Worm (Caenorhabditis elegans) whole organism, late embryonic: ENCODE measurements around the gene srbc-58.

Experiments used
- C08G9.2 ChIP-seq: sonication (generic microtip); optimal IDR thresholded peaks from 2 replicates; lab custom pipeline; 2016; ENCODE audit warnings: mild to moderate bottlenecking, missing genetic modification characterization, moderate library complexity, missing compliant biosample characterization
- F13H6.1 ChIP-seq: sonication (generic microtip); optimal IDR thresholded peaks from 2 replicates; lab custom pipeline; 2016; ENCODE audit warnings: missing genetic modification characterization, missing compliant biosample characterization
- K02D7.2 ChIP-seq: sonication (generic microtip); optimal IDR thresholded peaks from 2 replicates; lab custom pipeline; 2017; ENCODE audit warnings: mild to moderate bottlenecking, missing genetic modification characterization, missing compliant biosample characterization
- T23F11.4 ChIP-seq: fragments of 200-800 bp; sonication (Bioruptor generic); optimal IDR thresholded peaks from 2 replicates; lab custom pipeline; 2018; ENCODE audit warnings: mild to moderate bottlenecking, missing genetic modification characterization, missing compliant biosample characterization
- ahr-1 ChIP-seq: sonication (generic microtip); optimal IDR thresholded peaks from 2 replicates; lab custom pipeline; 2016; ENCODE audit warnings: missing genetic modification characterization, missing compliant biosample characterization
- ama-1 ChIP-seq: fragments of 150-350 bp; optimal IDR thresholded peaks from 2 replicates; lab custom pipeline; 2014
- ceh-14 ChIP-seq: sonication (generic microtip); optimal IDR thresholded peaks from 2 replicates; lab custom pipeline; 2016; ENCODE audit warnings: missing genotype, missing genetic modification characterization, missing compliant biosample characterization
- ceh-19 ChIP-seq: fragments of 200-800 bp; sonication (Bioruptor generic); optimal IDR thresholded peaks from 2 replicates; lab custom pipeline; 2018; ENCODE audit warnings: mild to moderate bottlenecking, missing genetic modification characterization, missing compliant biosample characterization
- ceh-2 ChIP-seq: sonication (generic microtip); optimal IDR thresholded peaks from 2 replicates; lab custom pipeline; 2016; ENCODE audit warnings: missing genotype, missing genetic modification characterization, missing compliant biosample characterization
- ceh-24 ChIP-seq: sonication (generic microtip); optimal IDR thresholded peaks from 2 replicates; lab custom pipeline; 2016; ENCODE audit warnings: mild to moderate bottlenecking, missing genetic modification characterization, missing compliant biosample characterization
- ceh-34 ChIP-seq: sonication (generic microtip); optimal IDR thresholded peaks from 2 replicates; lab custom pipeline; 2016; ENCODE audit warnings: mild to moderate bottlenecking, missing genetic modification characterization, missing compliant biosample characterization
- ceh-45 ChIP-seq: fragments of 200-800 bp; sonication (Bioruptor generic); IDR thresholded peaks from 2 replicates; pipeline ENCODE4 v1.3.6; 2022; ENCODE audit warnings: missing genetic modification reagents, missing genetic modification characterization, missing compliant biosample characterization
- ceh-6 ChIP-seq: fragments of 200-800 bp; sonication (Bioruptor generic); optimal IDR thresholded peaks from 2 replicates; lab custom pipeline; 2018; ENCODE audit warnings: mild to moderate bottlenecking, missing genetic modification characterization, missing compliant biosample characterization
- elt-2 ChIP-seq: sonication (generic microtip); optimal IDR thresholded peaks from 2 replicates; lab custom pipeline; 2016; ENCODE audit warnings: missing genetic modification reagents, missing genetic modification characterization, missing compliant biosample characterization
- ets-4 ChIP-seq: sonication (generic microtip); optimal IDR thresholded peaks from 2 replicates; lab custom pipeline; 2016; ENCODE audit warnings: missing genetic modification characterization, missing compliant biosample characterization
- eyg-1 ChIP-seq: sonication (generic microtip); optimal IDR thresholded peaks from 2 replicates; lab custom pipeline; 2016; ENCODE audit warnings: missing genotype, missing genetic modification characterization, missing compliant biosample characterization
- fkh-6 ChIP-seq: sonication (generic microtip); optimal IDR thresholded peaks from 2 replicates; lab custom pipeline; 2016; ENCODE audit warnings: missing genetic modification characterization, missing compliant biosample characterization
- hlh-13 ChIP-seq: fragments of 200-800 bp; sonication (Bioruptor generic); optimal IDR thresholded peaks from 2 replicates; lab custom pipeline; 2018; ENCODE audit warnings: mild to moderate bottlenecking, missing genetic modification characterization, missing compliant biosample characterization
- hlh-8 ChIP-seq: sonication (generic microtip); optimal IDR thresholded peaks from 2 replicates; lab custom pipeline; 2016; ENCODE audit warnings: missing genotype, missing genetic modification characterization, missing compliant biosample characterization
- madf-2 ChIP-seq: sonication (generic microtip); optimal IDR thresholded peaks from 2 replicates; lab custom pipeline; 2017; ENCODE audit warnings: missing genetic modification characterization, missing compliant biosample characterization
- nfya-1 ChIP-seq: sonication (generic microtip); optimal IDR thresholded peaks from 2 replicates; lab custom pipeline; 2017; ENCODE audit warnings: missing genetic modification characterization, mild to moderate bottlenecking, missing compliant biosample characterization, antibody characterized with exemption, moderate library complexity
- nhr-11 ChIP-seq: fragments of 150-350 bp; optimal IDR thresholded peaks from 2 replicates; lab custom pipeline; 2014; ENCODE audit warnings: missing biosample characterization, missing genetic modification characterization
- nhr-232 ChIP-seq: sonication (generic microtip); optimal IDR thresholded peaks from 2 replicates; lab custom pipeline; 2016; ENCODE audit warnings: missing genetic modification characterization, missing compliant biosample characterization
- npax-4 ChIP-seq: sonication (generic microtip); optimal IDR thresholded peaks from 2 replicates; lab custom pipeline; 2016; ENCODE audit warnings: missing genetic modification characterization, missing compliant biosample characterization
- pag-3 ChIP-seq: sonication (generic microtip); optimal IDR thresholded peaks from 2 replicates; lab custom pipeline; 2016; ENCODE audit warnings: missing compliant biosample characterization, missing genetic modification characterization, borderline replicate concordance
- pat-9 ChIP-seq: fragments of 200-800 bp; sonication (Bioruptor generic); optimal IDR thresholded peaks from 2 replicates; lab custom pipeline; 2018; ENCODE audit warnings: mild to moderate bottlenecking, missing genetic modification characterization, moderate library complexity, missing compliant biosample characterization
- pha-4 ChIP-seq: fragments of 150-350 bp; optimal IDR thresholded peaks from 2 replicates; lab custom pipeline; 2018; ENCODE audit warnings: missing biosample characterization, missing genetic modification reagents, missing genetic modification characterization
- pqm-1 ChIP-seq: sonication (generic microtip); optimal IDR thresholded peaks from 2 replicates; lab custom pipeline; 2016; ENCODE audit warnings: missing genetic modification characterization, missing compliant biosample characterization
- sdc-2 ChIP-seq: sonication (generic microtip); optimal IDR thresholded peaks from 2 replicates; lab custom pipeline; 2016; ENCODE audit warnings: missing genotype, missing genetic modification characterization, missing compliant biosample characterization
- sox-2 ChIP-seq: fragments of 200-800 bp; sonication (Bioruptor generic); IDR thresholded peaks from 2 replicates; pipeline ENCODE4 v1.3.6; 2022; ENCODE audit warnings: missing genetic modification reagents, missing genetic modification characterization, missing compliant biosample characterization
- syd-9 ChIP-seq: sonication (generic microtip); optimal IDR thresholded peaks from 2 replicates; lab custom pipeline; 2016; ENCODE audit warnings: mild to moderate bottlenecking, missing genetic modification characterization, moderate library complexity, missing compliant biosample characterization
- tbx-2 ChIP-seq: sonication (generic microtip); optimal IDR thresholded peaks from 2 replicates; lab custom pipeline; 2016; ENCODE audit warnings: missing genetic modification characterization, missing compliant biosample characterization
- tbx-7 ChIP-seq: sonication (generic microtip); optimal IDR thresholded peaks from 2 replicates; lab custom pipeline; 2016; ENCODE audit warnings: missing genotype, missing genetic modification characterization, missing compliant biosample characterization
- ztf-16 ChIP-seq: sonication (generic microtip); optimal IDR thresholded peaks from 2 replicates; lab custom pipeline; 2017; ENCODE audit warnings: missing genetic modification characterization, missing compliant biosample characterization

Gene srbc-58

DNA sequence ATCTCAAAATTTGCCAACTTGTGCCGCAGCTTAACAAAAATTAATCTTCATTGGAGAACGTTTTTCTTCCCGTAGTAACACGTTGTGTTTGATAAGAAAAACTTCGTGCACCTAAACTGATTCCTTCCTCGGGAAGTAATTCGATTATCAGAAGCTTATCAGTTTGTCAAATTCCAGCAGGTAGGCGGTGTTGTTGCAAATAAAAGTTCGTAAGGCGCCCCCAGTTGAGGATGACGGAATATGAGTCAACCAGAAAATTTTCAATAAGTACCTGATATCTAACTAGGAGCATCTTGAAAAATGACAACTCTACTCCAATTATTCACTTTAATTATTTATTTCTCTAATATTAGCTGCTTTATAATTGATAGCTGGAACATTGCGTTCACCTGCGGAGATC, 33.0 kb upstream of the srbc-58 start, which contains the start of gene C05E4.7:
Gene C05E4.7, plus strand, starts transcription at position 301 of the 400 bp plus-strand sequence.
- no peak for TF ChIP-seq nfya-1 (tag; lab: Kevin White, UChicago)
- TF ChIP-seq tbx-2 (tag; lab: Kevin White, UChicago): no peak
- TF ChIP-seq pha-4 (tag; lab: Kevin White, UChicago): no peak
- TF ChIP-seq madf-2: no peak
- no peak for TF ChIP-seq pqm-1 (tag; lab: Kevin White, UChicago)
- no peak for TF ChIP-seq hlh-8 (tag; lab: Kevin White, UChicago)
- TF ChIP-seq sox-2 (GFP tag; lab: Robert Waterston, UW): no peak
- TF ChIP-seq hlh-13: no peak
- no peak for TF ChIP-seq ceh-19

DNA sequence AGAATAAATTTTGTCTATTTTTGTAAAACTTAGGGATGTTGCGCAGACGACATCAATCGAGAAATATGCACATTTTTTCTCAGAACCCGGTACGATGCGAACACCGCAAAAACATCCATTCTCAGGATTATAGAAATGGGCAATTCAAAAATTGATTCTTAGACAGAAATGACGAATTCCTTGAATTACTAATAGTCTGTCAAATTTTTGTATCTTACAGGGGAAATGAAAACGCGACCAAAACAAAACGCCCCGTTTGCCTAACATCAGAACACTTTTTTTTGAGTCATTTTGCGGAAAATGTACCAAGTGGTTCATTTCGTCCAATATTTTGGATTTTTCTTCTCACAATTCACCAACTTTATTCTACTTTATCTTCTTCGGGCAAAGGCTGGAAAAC, 31.4 kb upstream of the srbc-58 start, which contains the start of gene str-134:
Gene str-134, plus strand, starts transcription at position 301 of the 400 bp plus-strand sequence.
- TF ChIP-seq hlh-8 (tag; lab: Kevin White, UChicago) (no peak), eyg-1 (tag; lab: Kevin White, UChicago) (no peak), pag-3 (tag; lab: Kevin White, UChicago) (no peak), T23F11.4 (GFP tag; lab: Kevin White, UChicago) (no peak), ceh-14 (no peak), fkh-6 (tag; lab: Kevin White, UChicago) (no peak)

DNA sequence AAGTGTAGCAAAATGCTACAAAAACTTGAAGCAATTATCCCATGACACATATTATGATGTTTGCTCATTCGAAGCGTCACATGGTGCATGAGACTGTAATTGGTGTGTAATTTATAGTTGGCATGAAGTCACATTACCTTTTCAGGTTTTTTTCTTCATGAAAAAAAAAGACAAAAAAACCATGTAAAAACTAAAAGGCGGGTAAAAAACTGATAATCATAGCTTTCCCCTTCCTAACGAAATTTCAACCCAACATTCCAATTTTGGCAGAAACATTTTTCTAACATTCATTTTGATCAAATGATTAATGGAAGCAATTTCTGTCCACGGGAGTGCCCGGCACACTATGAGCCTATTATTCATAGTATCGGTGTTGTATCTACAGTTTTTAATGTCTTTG, 26.8 kb upstream of the srbc-58 start, which contains the start of gene sri-4:
Gene sri-4, plus strand, starts transcription at position 301 of the 400 bp plus-strand sequence.
- TF ChIP-seq hlh-13 (no peak), tbx-7 (tag; lab: Kevin White, UChicago) (no peak), ceh-19 (no peak), ets-4 (tag; lab: Kevin White, UChicago) (no peak), pha-4 (tag; lab: Kevin White, UChicago) (no peak), npax-4 (tag; lab: Kevin White, UChicago) (no peak), nhr-11 (tag; lab: Kevin White, UChicago) (no peak), ceh-2 (tag; lab: Kevin White, UChicago) (no peak), ztf-16 (no peak), pat-9 (no peak)

DNA sequence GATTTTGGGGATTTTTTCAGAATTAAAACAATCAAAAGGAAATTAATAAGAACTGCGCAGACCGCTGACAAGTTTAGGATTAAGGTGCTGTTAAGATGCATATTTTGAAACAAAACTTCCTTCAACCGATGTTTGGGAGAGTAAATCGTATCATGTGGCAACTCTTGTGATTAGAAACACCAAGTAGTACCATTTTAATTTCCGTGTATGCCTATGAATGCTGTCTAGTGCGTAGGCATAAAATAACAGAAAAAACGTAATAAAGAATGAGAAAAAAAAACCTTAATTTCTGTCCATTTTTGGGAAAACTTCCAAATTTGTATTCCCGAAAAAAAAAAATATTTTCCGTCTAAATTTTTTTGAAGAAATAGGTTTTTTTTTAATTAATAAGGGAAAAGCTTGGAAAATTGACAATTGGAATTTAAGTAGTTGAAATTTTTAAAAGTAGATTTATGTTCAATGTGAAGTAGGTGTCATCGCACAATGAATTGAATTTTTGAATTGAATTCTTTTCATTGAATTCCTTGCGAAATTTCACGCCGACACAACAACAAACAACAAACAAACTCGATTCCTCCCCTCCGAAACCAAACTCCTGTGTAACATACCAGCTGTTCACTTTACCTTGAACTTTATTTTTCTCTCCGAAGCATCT, 22.0 kb upstream of the srbc-58 start, which contains the start of the genes str-262 and srp-1:
Gene str-262, minus strand, starts transcription at position 101 of the 655 bp plus-strand sequence.
Gene srp-1, plus strand, starts transcription at position 605 of the 655 bp plus-strand sequence.
- TF ChIP-seq ceh-34 (tag; lab: Kevin White, UChicago) (no peak), nfya-1 (tag; lab: Kevin White, UChicago) (no peak), elt-2 (no peak), nhr-11 (tag; lab: Kevin White, UChicago) (no peak), F13H6.1 (no peak), ceh-2 (tag; lab: Kevin White, UChicago) (no peak), ahr-1 (tag; lab: Kevin White, UChicago) (no peak), ceh-24 (tag; lab: Kevin White, UChicago) (no peak), ceh-6 (GFP tag; lab: Kevin White, UChicago) (no peak), K02D7.2 (tag; lab: Kevin White, UChicago) (no peak), tbx-2 (tag; lab: Kevin White, UChicago) (no peak), ama-1 (lab: Kevin White, UChicago) (no peak), sdc-2 (tag; lab: Kevin White, UChicago) (no peak), nhr-232 (tag; lab: Kevin White, UChicago) (no peak), syd-9 (tag; lab: Kevin White, UChicago) (no peak), hlh-8 (tag; lab: Kevin White, UChicago) (no peak)

DNA sequence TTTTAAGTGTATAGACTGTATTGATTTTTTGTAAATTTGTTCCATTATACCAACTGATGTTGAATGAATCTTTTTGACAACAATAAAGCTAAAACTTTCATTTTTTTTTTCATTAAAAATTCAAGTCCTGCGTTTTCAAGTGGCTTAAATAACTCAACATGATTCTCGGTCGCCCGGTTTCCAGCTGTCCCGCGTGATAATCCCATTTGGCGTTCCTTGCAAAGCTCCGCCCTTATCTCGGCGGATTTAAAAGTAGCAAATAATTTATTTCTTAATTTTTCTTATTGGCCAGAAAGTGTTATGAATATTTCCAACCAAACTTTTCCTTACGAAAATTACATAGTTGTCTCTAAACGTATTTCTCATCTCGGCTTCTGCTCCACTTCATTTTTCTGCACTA, 18.6 kb upstream of the srbc-58 start, which contains the start of gene str-20:
Gene str-20, plus strand, starts transcription at position 301 of the 400 bp plus-strand sequence.
- TF ChIP-seq C08G9.2 (no peak), ceh-45 (GFP tag; lab: Robert Waterston, UW) (no peak)
